Fruit fly (Drosophila melanogaster) Kc167 (cell line): ENCODE results near the gene CG6999.
"Not testable (repeated sequence)": the region's sequence is repeated elsewhere in the genome, so short reads cannot be mapped to it uniquely, and the experiment has no call there.

Experiments
- Myc ChIP-seq: fragments of >200 bp; optimal IDR thresholded peaks from 2 replicates; lab custom pipeline; 2017; ENCODE audit warnings: missing external identifiers
- Sin3A ChIP-seq: fragments of >200 bp; optimal IDR thresholded peaks from 2 replicates; lab custom pipeline; 2018; ENCODE audit warnings: missing external identifiers
- h ChIP-seq: fragments of >200 bp; optimal IDR thresholded peaks from 3 replicates; lab custom pipeline; 2018; ENCODE audit warnings: missing external identifiers
- insv ChIP-seq: fragments of >200 bp; optimal IDR thresholded peaks from 3 replicates; lab custom pipeline; 2018; ENCODE audit warnings: missing external identifiers
- psq ChIP-seq: fragments of >200 bp; optimal IDR thresholded peaks from 2 replicates; lab custom pipeline; 2017; ENCODE audit warnings: missing external identifiers
- ttk ChIP-seq: sonication (Bioruptor generic); optimal IDR thresholded peaks from 2 replicates; lab custom pipeline; 2017; ENCODE audit warnings: missing external identifiers

The CG6999 gene

dm6 chrX:9087920-9088417 lies at the start of gene CG6999:
TSS of gene CG6999 (plus strand) at chrX:9088367.
- not testable (repeated sequence) for TF ChIP-seq Myc; psq; ttk (lab: Kevin White, UChicago)

- TF ChIP-seq Sin3A (lab: Kevin White, UChicago): no peak
- no peak for TF ChIP-seq h
- no peak for TF ChIP-seq insv (lab: Kevin White, UChicago)
- no peak for TF ChIP-seq ttk (lab: Kevin White, UChicago)
- TF ChIP-seq psq: no peak
- TF ChIP-seq Myc: no peak
Measured at dm6 chrX:9038778-9039177, 49.4 kb upstream of the CG6999 start.

DNA sequence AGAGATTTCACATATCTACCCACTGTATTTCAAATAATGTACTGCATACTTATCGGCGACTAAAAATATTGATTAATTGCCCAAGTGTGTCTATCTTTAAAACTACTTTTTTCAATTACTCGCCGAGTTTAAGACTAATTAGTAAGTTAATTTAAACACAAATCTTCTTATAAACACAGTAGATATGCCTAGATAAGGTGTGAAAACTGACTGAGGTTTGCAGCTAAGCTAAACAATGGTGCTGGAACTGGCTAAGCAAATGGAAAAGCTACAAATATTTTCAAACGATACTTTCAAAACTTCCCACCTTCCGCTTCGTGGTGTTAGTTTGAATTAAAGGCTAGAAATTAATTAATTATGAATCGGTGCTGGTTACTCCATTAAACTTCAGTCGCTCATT lies 47.3 kb upstream of the CG6999 start:
- TF ChIP-seq Myc: no peak
- TF ChIP-seq h: no peak
- TF ChIP-seq ttk (lab: Kevin White, UChicago): no peak
- TF ChIP-seq insv (lab: Kevin White, UChicago): no peak
- no peak for TF ChIP-seq psq
- no peak for TF ChIP-seq Sin3A (lab: Kevin White, UChicago)

DNA sequence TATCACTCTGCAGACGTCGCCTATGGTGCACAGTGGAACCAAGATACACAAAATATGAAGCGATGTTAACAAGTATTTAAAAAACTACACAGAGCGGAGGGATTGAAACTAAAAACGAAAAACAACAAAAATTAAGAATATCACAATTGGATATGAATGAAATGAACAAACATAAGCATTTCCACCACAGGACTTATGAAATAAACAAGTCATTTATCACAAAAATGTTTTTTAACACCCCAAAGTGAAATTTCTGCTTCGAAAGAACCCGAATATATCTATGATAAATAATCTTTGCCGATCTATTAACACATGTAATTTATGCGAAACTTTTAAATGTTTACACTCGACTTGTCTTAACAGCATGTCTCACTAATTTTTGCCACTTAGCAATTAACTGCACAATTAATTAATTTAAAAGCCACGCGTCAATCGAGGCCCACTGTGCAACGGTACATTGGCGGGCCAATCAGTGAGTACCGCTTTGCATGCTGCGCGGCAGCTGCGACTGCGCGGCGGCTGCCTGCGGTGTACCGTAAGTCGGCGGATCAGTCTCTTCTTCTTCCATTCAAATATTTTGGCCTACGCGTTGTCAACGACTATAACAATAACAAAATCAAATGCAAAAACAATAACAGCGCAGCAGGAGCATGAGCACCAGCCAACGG lies 46.2 kb upstream of the CG6999 start:
- TF ChIP-seq Sin3A (lab: Kevin White, UChicago) (no peak), Myc (no peak), psq (no peak), insv (lab: Kevin White, UChicago) (no peak), ttk (lab: Kevin White, UChicago) (no peak), h (no peak)

DNA sequence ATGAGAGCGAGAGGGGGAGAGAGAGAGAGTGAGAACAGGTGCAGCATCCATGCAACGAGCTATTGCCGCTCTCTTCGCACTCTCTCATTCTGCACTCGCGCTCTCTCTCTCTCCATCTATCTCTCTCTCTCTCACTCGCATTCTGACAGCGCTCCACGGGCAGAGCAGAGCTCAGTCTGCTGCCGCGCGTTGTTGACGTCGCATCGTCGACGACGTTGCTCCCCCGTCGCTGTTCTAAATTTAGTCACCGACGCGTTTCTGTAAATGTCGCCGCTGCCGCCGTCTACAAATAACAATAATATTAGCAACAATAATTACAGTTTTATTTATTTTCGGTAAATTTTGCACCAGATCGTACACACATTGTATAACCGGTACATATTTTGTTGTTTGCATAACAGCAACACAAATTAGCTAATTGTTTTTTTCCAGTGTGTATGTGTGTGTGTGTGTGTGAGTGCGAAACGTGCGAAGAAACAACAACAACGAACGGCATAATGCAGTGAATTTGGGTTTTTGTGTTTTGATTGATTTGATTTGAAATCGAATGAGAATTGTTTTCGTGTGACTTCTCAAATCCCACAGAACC lies 45.6 kb upstream of the CG6999 start:
- TF ChIP-seq Myc (no peak), ttk (lab: Kevin White, UChicago) (no peak), psq (no peak), h (no peak), insv (lab: Kevin White, UChicago) (no peak), Sin3A (lab: Kevin White, UChicago) (no peak)

- no peak for TF ChIP-seq Sin3A (lab: Kevin White, UChicago)
- no peak for TF ChIP-seq psq
Measured at dm6 chrX:9043711-9044505, 44.3 kb upstream of the CG6999 start.

dm6 chrX:9044857-9045256 lies 43.3 kb upstream of the CG6999 start:
- TF ChIP-seq Myc (no peak), h (no peak), ttk (lab: Kevin White, UChicago) (no peak), psq (no peak), Sin3A (lab: Kevin White, UChicago) (no peak), insv (lab: Kevin White, UChicago) (no peak)

DNA sequence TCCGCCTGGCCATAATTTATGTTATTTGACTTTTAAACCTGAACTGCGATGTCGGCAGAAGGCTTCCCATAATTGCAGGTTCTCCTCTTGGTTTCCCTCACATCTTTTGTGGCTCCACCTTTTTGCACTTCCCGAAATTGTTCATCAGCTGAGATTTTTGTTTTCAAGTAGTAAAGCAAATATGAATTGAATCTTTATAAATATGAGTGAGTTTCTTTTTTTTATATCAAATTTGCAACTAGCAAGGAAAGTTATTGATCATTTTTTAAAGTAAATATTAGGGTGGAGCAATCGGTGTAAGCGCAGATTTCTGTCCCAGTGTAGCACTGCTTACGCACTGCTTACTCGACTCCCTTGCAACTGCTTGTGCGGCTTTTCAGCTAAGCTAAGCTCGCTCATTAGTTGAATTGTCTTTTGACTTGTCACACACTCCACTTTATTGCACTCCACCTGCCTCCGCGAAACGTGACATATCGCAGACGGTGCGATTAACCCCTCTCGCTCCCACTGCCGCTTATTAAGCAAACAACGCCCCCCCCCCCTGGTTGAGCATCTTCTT lies 41.7 kb upstream of the CG6999 start:
- no peak for TF ChIP-seq insv (lab: Kevin White, UChicago)
- no peak for TF ChIP-seq psq
- no peak for TF ChIP-seq Sin3A (lab: Kevin White, UChicago)
- no peak for TF ChIP-seq Myc
- no peak for TF ChIP-seq h
- TF ChIP-seq ttk (lab: Kevin White, UChicago): no peak

DNA sequence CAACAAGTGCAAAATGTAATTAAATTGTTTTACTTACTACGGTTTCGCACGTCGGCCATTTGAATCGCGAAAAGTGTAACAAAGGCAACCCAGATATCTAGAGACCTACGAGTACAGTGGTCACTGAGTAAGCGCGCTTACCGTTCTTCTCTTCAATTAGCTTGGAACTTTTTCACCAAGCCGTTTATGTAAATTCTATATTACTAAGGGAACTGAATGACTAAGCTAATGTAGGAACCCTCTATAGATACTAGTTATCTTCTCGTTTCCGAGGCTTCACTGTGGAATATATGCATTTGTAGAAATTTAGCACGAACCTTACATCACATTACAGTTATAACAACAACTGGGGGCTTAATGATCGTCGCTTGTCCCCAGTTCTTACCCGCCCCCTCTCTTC lies 41.2 kb upstream of the CG6999 start:
- no peak for TF ChIP-seq insv (lab: Kevin White, UChicago)
- TF ChIP-seq psq: no peak
- TF ChIP-seq ttk (lab: Kevin White, UChicago): no peak
- no peak for TF ChIP-seq h
- TF ChIP-seq Sin3A (lab: Kevin White, UChicago): no peak
- no peak for TF ChIP-seq Myc

DNA sequence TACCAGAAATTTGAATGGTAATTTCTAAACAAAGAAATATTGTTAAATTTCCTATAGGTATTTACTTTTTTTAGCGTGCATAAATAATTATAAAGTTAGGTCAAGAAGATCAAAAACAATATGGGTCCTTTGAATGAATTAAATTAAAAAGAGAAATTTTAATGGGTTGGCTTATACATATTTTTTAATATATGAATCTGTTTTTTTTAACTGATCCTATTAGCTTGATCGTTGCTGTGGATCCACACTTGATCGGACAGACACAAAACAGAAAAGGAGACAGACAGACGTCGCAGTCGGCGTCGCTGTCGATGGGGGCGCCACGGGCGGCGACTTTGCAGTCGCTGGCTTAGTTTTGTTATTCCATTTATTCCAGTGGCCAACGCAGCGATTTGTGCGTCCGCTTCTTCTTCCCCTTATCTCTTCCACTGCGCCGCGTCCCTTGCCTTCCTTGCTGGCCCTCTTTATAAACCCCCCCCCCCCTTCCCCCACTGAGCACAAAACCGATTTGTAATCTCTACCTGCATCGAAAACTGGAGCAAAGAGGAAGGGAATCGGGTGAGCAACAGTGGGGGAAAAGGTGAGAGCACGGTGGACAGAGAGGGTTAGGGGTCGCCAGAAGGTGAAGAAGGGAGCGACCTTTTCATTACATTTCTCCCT lies 40.3 kb upstream of the CG6999 start:
- TF ChIP-seq Myc (no peak), insv (lab: Kevin White, UChicago) (no peak), h (no peak), ttk (lab: Kevin White, UChicago) (no peak), psq (no peak), Sin3A (lab: Kevin White, UChicago) (no peak)

- TF ChIP-seq Myc (no peak), h (no peak), Sin3A (lab: Kevin White, UChicago) (no peak), psq (no peak)
Measured at dm6 chrX:9048385-9048750, 39.8 kb upstream of the CG6999 start.

dm6 chrX:9048941-9049340 lies 39.2 kb upstream of the CG6999 start:
- TF ChIP-seq Sin3A (lab: Kevin White, UChicago) (no peak), h (no peak)
